Fruit fly (Drosophila melanogaster) whole organism, adult: ENCODE measurements around the gene Taf10b.

Experiments used
- CG11617 ChIP-seq: fragments of 200-800 bp; sonication (Bioruptor generic); optimal IDR thresholded peaks from 2 replicates; lab custom pipeline; 2017; ENCODE audit warnings: mild to moderate bottlenecking, missing biosample characterization, missing genetic modification reagents, missing genetic modification characterization
- CG7101 ChIP-seq: fragments of 200-800 bp; sonication (Bioruptor generic); optimal IDR thresholded peaks from 2 replicates; lab custom pipeline; 2018; ENCODE audit warnings: missing biosample characterization, mild to moderate bottlenecking, missing genetic modification characterization, moderate library complexity
- Clk ChIP-seq: fragments of 200-800 bp; sonication (Bioruptor generic); optimal IDR thresholded peaks from 2 replicates; lab custom pipeline; 2017; ENCODE audit warnings: missing biosample characterization, missing genetic modification characterization
- Hr96 ChIP-seq: fragments of 200-800 bp; sonication (Bioruptor generic); optimal IDR thresholded peaks from 2 replicates; lab custom pipeline; 2016; ENCODE audit warnings: missing biosample characterization, missing genetic modification characterization
- cnc ChIP-seq, 2 experiments: fragments of >200 bp; optimal IDR thresholded peaks; 2 replicates each; lab custom pipeline; 2017
- kay ChIP-seq: fragments of 200-800 bp; sonication (Bioruptor generic); peaks from one replicate; lab custom pipeline; 2016; ENCODE audit warnings: missing biosample characterization, missing genetic modification characterization, borderline replicate concordance
- pad ChIP-seq: fragments of 200-800 bp; sonication (Bioruptor generic); optimal IDR thresholded peaks from 3 replicates; lab custom pipeline; 2017; ENCODE audit warnings: missing biosample characterization, missing genetic modification characterization, mild to moderate bottlenecking, moderate library complexity, missing genetic modification reagents

DNA sequence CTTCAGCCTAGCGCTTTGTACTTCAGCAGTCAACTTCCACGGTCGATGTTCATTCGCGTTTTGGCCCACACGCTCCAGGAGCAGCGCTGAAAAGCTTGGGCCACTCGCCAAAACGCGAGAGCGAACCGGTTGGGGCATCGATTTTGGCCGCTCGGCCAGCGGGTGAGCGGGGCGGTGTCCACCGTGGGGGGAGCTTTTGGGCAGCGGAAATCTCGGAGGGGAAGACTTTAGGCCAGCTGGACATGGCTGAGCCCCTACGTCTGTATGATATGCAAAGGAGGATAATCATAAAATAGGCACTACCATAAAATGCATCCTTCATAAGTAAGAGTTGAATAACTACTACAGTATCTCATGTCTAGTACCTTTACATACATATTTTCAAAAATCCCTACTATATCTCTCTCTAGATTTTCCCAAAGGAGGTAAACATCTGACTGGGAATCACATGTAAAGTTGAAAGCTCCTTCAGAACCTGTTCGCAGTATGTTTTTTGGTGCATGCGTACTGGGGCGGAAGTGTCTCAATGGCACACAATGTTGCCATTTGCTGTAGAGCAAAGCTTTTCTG, 32.3 kb upstream of the Taf10b start, which contains the start of gene Syt1:
- TF ChIP-seq Clk (GFP tag; lab: Kevin White, UChicago), result no peak
- TF ChIP-seq cnc (optimal IDR thresholded peaks at IDR 0.05; lab: Kevin White, UChicago), result no peak
- no peak for TF ChIP-seq CG11617 (GFP tag; lab: Kevin White, UChicago)
- no peak for TF ChIP-seq CG7101
- TF ChIP-seq pad (GFP tag; lab: Kevin White, UChicago), result peak; percentile 91
- no peak for TF ChIP-seq kay (GFP tag; lab: Kevin White, UChicago)
- no peak for TF ChIP-seq Hr96
